Worm (Caenorhabditis elegans) whole organism, midembryonic: ENCODE data around the gene ZK563.7.

Experiments used
- T22C8.4 ChIP-seq: fragments of 200-800 bp; sonication (Bioruptor generic); IDR thresholded peaks from 2 replicates; pipeline ENCODE4 v1.3.6; 2022; ENCODE audit warnings: missing genetic modification characterization, missing compliant biosample characterization
- cog-1 ChIP-seq: sonication (generic microtip); optimal IDR thresholded peaks from 2 replicates; lab custom pipeline; 2016; ENCODE audit warnings: missing genetic modification characterization, missing compliant biosample characterization
- flt-1 ChIP-seq: fragments of 200-800 bp; sonication (Bioruptor generic); IDR thresholded peaks from 2 replicates; pipeline ENCODE4 v1.3.6; 2022; ENCODE audit warnings: missing genetic modification characterization, missing compliant biosample characterization
- klf-2 ChIP-seq: fragments of 200-800 bp; sonication (Bioruptor generic); conservative IDR thresholded peaks from 2 replicates; pipeline ENCODE4 v1.3.6; 2022; ENCODE audit warnings: missing genetic modification reagents, missing genetic modification characterization, missing compliant biosample characterization
- med-1 ChIP-seq: sonication (generic microtip); optimal IDR thresholded peaks from 2 replicates; lab custom pipeline; 2017; ENCODE audit warnings: missing genetic modification characterization, mild to moderate bottlenecking, missing compliant biosample characterization, antibody characterized with exemption, missing genetic modification reagents; ENCODE audit not compliant: insufficient read depth
- ref-1 ChIP-seq: fragments of 200-800 bp; sonication (Bioruptor generic); conservative IDR thresholded peaks from 2 replicates; pipeline ENCODE4 v1.3.6; 2022; ENCODE audit warnings: missing genetic modification reagents, missing genetic modification characterization, missing compliant biosample characterization
- tab-1 ChIP-seq: fragments of 200-800 bp; sonication (Bioruptor generic); IDR thresholded peaks from 2 replicates; pipeline ENCODE4 v1.3.6; 2022; ENCODE audit warnings: missing genetic modification characterization, missing compliant biosample characterization
- ztf-23 ChIP-seq: fragments of 200-800 bp; sonication (Bioruptor generic); IDR thresholded peaks from 2 replicates; pipeline ENCODE4 v1.3.6; 2022; ENCODE audit warnings: missing genetic modification reagents, missing genetic modification characterization, missing compliant biosample characterization
- ztf-29 ChIP-seq: fragments of 200-800 bp; sonication (Bioruptor generic); IDR thresholded peaks from 2 replicates; pipeline ENCODE4 v1.3.6; 2022; ENCODE audit warnings: missing genetic modification reagents, missing genetic modification characterization, missing compliant biosample characterization

ZK563.7 gene

DNA sequence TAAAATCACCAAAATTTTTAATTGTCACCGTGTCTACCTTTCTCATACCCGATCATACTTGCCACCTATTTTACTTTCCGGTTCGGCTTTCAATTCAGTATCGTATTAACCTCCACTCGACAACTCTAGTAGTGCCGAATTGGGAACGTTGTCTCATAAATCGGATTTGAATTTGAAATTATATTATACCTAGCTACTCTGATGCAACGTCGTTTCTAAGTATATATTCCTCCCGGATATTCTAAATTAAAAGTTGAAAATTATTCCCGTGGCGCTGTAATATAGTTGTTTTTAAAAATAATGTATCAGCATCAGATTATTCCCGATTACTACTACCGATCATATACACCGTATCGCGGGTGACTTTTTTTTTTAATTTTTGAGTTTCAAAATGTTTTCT, 11.6 kb upstream of the ZK563.7 start, which contains the start of gene ZK563.2:
TSS of gene ZK563.2 (plus strand) at position 301 of the 400 bp plus-strand sequence.
- TF ChIP-seq T22C8.4 (GFP tag; lab: Robert Waterston, UW) (no peak), klf-2 (no peak), ztf-29 (GFP tag; lab: Robert Waterston, UW) (no peak), flt-1 (GFP tag; lab: Robert Waterston, UW) (no peak)

DNA sequence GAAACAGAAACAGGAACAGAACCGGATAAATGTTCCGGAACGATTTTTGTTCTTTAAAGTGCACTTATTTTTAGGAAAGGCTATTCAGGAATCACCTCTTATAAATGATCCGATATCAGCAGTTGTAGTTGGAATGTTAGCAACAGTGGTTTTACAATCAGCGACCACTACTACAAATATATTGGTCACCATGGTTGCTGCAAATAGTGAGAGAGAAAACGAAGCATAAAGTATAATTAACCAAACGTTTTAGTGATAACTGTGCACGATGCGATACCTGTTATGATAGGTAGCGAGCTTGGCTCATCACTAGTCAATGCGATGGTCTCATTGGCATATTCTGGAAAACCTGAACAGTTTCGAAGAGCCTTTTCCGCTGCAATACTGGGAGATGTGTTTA, 10.8 kb upstream of the ZK563.7 start:
- TF ChIP-seq ztf-23 (GFP tag; lab: Robert Waterston, UW) (no peak), klf-2 (no peak), cog-1 (tag; lab: Kevin White, UChicago) (no peak), med-1 (GFP tag; lab: Kevin White, UChicago) (no peak), ref-1 (GFP tag; lab: Robert Waterston, UW) (no peak), flt-1 (GFP tag; lab: Robert Waterston, UW) (no peak), ztf-29 (GFP tag; lab: Robert Waterston, UW) (no peak), T22C8.4 (GFP tag; lab: Robert Waterston, UW) (no peak), tab-1 (GFP tag; lab: Robert Waterston, UW) (no peak)

- peak; percentile 92 for TF ChIP-seq ztf-23 (GFP tag; lab: Robert Waterston, UW)
- TF ChIP-seq med-1 (GFP tag; lab: Kevin White, UChicago), result peak; percentile 37
- peak; percentile 95 for TF ChIP-seq T22C8.4 (GFP tag; lab: Robert Waterston, UW)
- peak; percentile 78 for TF ChIP-seq cog-1 (tag; lab: Kevin White, UChicago)
- TF ChIP-seq klf-2, result peak; percentile 94
- peak; percentile 95 for TF ChIP-seq ztf-29 (GFP tag; lab: Robert Waterston, UW)
- peak; percentile 96 for TF ChIP-seq flt-1 (GFP tag; lab: Robert Waterston, UW)
- peak; percentile 95 for TF ChIP-seq tab-1 (GFP tag; lab: Robert Waterston, UW)
- peak; percentile 82 for TF ChIP-seq ref-1 (GFP tag; lab: Robert Waterston, UW)
Observed at ce11 chrX:3371264-3371663, 9.0 kb upstream of the ZK563.7 start.

DNA sequence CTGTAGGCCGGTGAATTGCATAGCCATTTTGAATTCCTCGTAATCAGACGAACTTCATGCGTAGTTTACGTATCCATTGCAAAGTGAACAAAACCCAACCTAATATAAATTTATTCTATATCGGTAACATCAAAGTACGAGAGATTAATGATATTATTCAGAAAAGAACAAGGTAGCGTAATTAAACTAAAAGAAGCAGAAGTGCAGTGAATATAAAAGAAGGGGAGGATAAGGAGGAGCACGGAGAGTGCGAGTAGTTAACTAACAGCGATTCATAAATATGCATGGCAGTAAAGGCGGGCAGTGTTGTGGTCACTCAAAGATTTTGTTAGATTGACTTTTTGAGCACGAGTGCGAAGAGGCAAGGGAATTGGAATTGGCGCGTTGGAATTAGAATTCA, 5.6 kb upstream of the ZK563.7 start, which contains the start of gene clc-3:
TSS of gene clc-3 (minus strand) at position 101 of the 400 bp plus-strand sequence.
- 0 out of 2 replicates have a peak, but pooled peaks have one; percentile 22 for TF ChIP-seq ztf-23 (GFP tag; lab: Robert Waterston, UW)
- TF ChIP-seq tab-1 (GFP tag; lab: Robert Waterston, UW), result no peak

- no peak for TF ChIP-seq med-1 (GFP tag; lab: Kevin White, UChicago)
Observed at ce11 chrX:3375320-3375719, 4.9 kb upstream of the ZK563.7 start.

DNA sequence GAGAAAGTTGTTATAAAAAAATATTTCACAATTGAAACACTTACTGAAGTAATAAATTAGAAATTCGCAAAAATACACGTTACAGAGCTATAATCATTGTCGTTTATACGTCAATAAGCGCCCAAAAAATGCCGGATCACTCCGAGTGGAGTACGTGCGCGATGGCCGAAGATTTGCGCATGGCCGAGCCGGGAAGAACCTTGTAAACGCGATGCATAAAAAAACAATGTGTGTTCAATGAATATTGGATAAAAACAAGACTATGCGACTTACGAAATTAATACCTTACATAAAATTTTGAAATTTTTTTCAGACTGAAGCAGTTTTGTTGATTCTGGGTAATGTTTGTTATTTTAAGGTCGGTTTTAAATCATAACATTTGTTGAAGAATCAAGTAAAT, 1.2 kb upstream of the ZK563.7 start, which contains the start of gene sorf-1:
TSS of gene sorf-1 (minus strand) at position 135 of the 400 bp plus-strand sequence.
- no peak for TF ChIP-seq ref-1 (GFP tag; lab: Robert Waterston, UW)
- TF ChIP-seq med-1 (GFP tag; lab: Kevin White, UChicago), result no peak
- TF ChIP-seq cog-1 (tag; lab: Kevin White, UChicago), result no peak
- no peak for TF ChIP-seq klf-2
- no peak for TF ChIP-seq tab-1 (GFP tag; lab: Robert Waterston, UW)
- TF ChIP-seq ztf-23 (GFP tag; lab: Robert Waterston, UW), result no peak
- TF ChIP-seq flt-1 (GFP tag; lab: Robert Waterston, UW), result no peak
- no peak for TF ChIP-seq ztf-29 (GFP tag; lab: Robert Waterston, UW)
- TF ChIP-seq T22C8.4 (GFP tag; lab: Robert Waterston, UW), result no peak

- no peak for TF ChIP-seq T22C8.4 (GFP tag; lab: Robert Waterston, UW)
- no peak for TF ChIP-seq ref-1 (GFP tag; lab: Robert Waterston, UW)
- no peak for TF ChIP-seq med-1 (GFP tag; lab: Kevin White, UChicago)
- TF ChIP-seq ztf-29 (GFP tag; lab: Robert Waterston, UW), result no peak
- no peak for TF ChIP-seq klf-2
- TF ChIP-seq cog-1 (tag; lab: Kevin White, UChicago), result no peak
- TF ChIP-seq tab-1 (GFP tag; lab: Robert Waterston, UW), result no peak
- no peak for TF ChIP-seq ztf-23 (GFP tag; lab: Robert Waterston, UW)
- no peak for TF ChIP-seq flt-1 (GFP tag; lab: Robert Waterston, UW)
Observed at ce11 chrX:3385362-3385761, 5.1 kb downstream of the ZK563.7 start, which contains the start of gene acp-1. TSS of gene acp-1 (minus strand) at chrX:3385462.

ce11 chrX:3393562-3393961, 13.3 kb downstream of the ZK563.7 start, which contains the start of gene slcf-2:
TSS of gene slcf-2 (plus strand) at chrX:3393862.
- no peak for TF ChIP-seq flt-1 (GFP tag; lab: Robert Waterston, UW)
- TF ChIP-seq tab-1 (GFP tag; lab: Robert Waterston, UW), result no peak
- no peak for TF ChIP-seq cog-1 (tag; lab: Kevin White, UChicago)
- TF ChIP-seq ztf-29 (GFP tag; lab: Robert Waterston, UW), result no peak
- TF ChIP-seq T22C8.4 (GFP tag; lab: Robert Waterston, UW), result no peak
- no peak for TF ChIP-seq klf-2
- TF ChIP-seq ref-1 (GFP tag; lab: Robert Waterston, UW), result no peak
- no peak for TF ChIP-seq ztf-23 (GFP tag; lab: Robert Waterston, UW)
- TF ChIP-seq med-1 (GFP tag; lab: Kevin White, UChicago), result no peak

DNA sequence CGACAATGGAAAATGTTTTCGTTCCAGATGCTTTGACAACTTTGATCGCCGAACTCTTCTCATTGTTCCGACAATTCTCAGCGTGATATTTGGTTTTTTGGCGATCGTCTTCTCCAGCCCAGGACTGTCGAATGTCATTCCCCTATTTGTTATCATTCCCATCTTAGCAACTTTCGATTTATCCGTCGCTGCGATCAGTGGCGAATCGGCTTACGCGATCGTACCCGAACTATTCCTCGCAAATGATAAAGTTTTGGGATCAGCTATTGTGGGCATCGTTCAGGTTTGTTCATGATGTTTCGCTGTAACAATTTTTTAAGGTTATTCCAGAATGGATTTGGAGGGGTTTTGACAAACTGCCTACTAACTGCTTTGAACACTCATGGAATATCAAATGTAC, 16.5 kb downstream of the ZK563.7 start:
- TF ChIP-seq ztf-29 (GFP tag; lab: Robert Waterston, UW) (no peak), flt-1 (GFP tag; lab: Robert Waterston, UW) (no peak), med-1 (GFP tag; lab: Kevin White, UChicago) (no peak), tab-1 (GFP tag; lab: Robert Waterston, UW) (no peak), klf-2 (no peak), cog-1 (tag; lab: Kevin White, UChicago) (no peak), ref-1 (GFP tag; lab: Robert Waterston, UW) (no peak), T22C8.4 (GFP tag; lab: Robert Waterston, UW) (no peak), ztf-23 (GFP tag; lab: Robert Waterston, UW) (no peak)

- no peak for TF ChIP-seq ref-1 (GFP tag; lab: Robert Waterston, UW)
- no peak for TF ChIP-seq med-1 (GFP tag; lab: Kevin White, UChicago)
- TF ChIP-seq T22C8.4 (GFP tag; lab: Robert Waterston, UW), result no peak
- no peak for TF ChIP-seq cog-1 (tag; lab: Kevin White, UChicago)
- no peak for TF ChIP-seq ztf-23 (GFP tag; lab: Robert Waterston, UW)
- no peak for TF ChIP-seq ztf-29 (GFP tag; lab: Robert Waterston, UW)
- TF ChIP-seq klf-2, result no peak
- no peak for TF ChIP-seq tab-1 (GFP tag; lab: Robert Waterston, UW)
- no peak for TF ChIP-seq flt-1 (GFP tag; lab: Robert Waterston, UW)
Observed at ce11 chrX:3399917-3400316, 19.6 kb downstream of the ZK563.7 start, which contains the start of gene cht-1. TSS of gene cht-1 (minus strand) at chrX:3400017.
